Fruit fly (Drosophila melanogaster) whole organism, larva: ENCODE measurements around the gene CG32269.

Source experiments
- noc ChIP-seq: fragments of 200-800 bp; sonication (Bioruptor generic); optimal IDR thresholded peaks from 3 replicates; lab custom pipeline; 2019; ENCODE audit warnings: missing biosample characterization, mild to moderate bottlenecking, missing genetic modification characterization, moderate library complexity

The CG32269 gene

dm6 chr3L:3208895-3209294 lies at the start of gene CG32269, which contains the start of gene CG32270:
Gene CG32269, minus strand, starts transcription at chr3L:3208985.
Gene CG32270, minus strand, starts transcription at chr3L:3208985.
- TF ChIP-seq noc (tag; lab: Kevin White, UChicago), result no peak

- TF ChIP-seq noc (tag; lab: Kevin White, UChicago), result no peak
These were observed 48.9 kb upstream of the CG32269 start, which contains the start of gene ckd for dm6 chr3L:3257690-3258089. Gene ckd, plus strand, starts transcription at chr3L:3257878.

- TF ChIP-seq noc (tag; lab: Kevin White, UChicago), result no peak
These were observed 44.8 kb upstream of the CG32269 start for dm6 chr3L:3253631-3254030.

dm6 chr3L:3252884-3253283 lies 44.1 kb upstream of the CG32269 start:
- no peak for TF ChIP-seq noc (tag; lab: Kevin White, UChicago)

- no peak for TF ChIP-seq noc (tag; lab: Kevin White, UChicago)
These were observed 43.1 kb upstream of the CG32269 start for dm6 chr3L:3251659-3252490.

dm6 chr3L:3250922-3251658 lies 42.3 kb upstream of the CG32269 start:
- TF ChIP-seq noc (tag; lab: Kevin White, UChicago), result no peak

dm6 chr3L:3249997-3250774 lies 41.4 kb upstream of the CG32269 start:
- TF ChIP-seq noc (tag; lab: Kevin White, UChicago), result peak; percentile 98

- TF ChIP-seq noc (tag; lab: Kevin White, UChicago), result no peak
These were observed 40.8 kb upstream of the CG32269 start for dm6 chr3L:3249664-3249996.

dm6 chr3L:3248714-3249663 lies 40.2 kb upstream of the CG32269 start:
- peak; percentile 83 for TF ChIP-seq noc (tag; lab: Kevin White, UChicago)

dm6 chr3L:3247130-3248065 lies 38.6 kb upstream of the CG32269 start, which contains the start of gene CG43389:
Gene CG43389, plus strand, starts transcription at chr3L:3248015.
- no peak for TF ChIP-seq noc (tag; lab: Kevin White, UChicago)

- no peak for TF ChIP-seq noc (tag; lab: Kevin White, UChicago)
These were observed 37.8 kb upstream of the CG32269 start for dm6 chr3L:3246378-3247129.

dm6 chr3L:3245189-3245588 lies 36.4 kb upstream of the CG32269 start:
- no peak for TF ChIP-seq noc (tag; lab: Kevin White, UChicago)
